Worm (Caenorhabditis elegans) whole organism, mixed stage, embryonic: ENCODE measurements around the gene fipr-11.

Experiments
- ces-1 ChIP-seq: fragments of 150-350 bp; optimal IDR thresholded peaks from 2 replicates; lab custom pipeline; 2014; ENCODE audit warnings: missing biosample characterization, missing genetic modification reagents, missing genetic modification characterization
- elt-3 ChIP-seq: fragments of 150-350 bp; optimal IDR thresholded peaks from 2 replicates; lab custom pipeline; 2014; ENCODE audit warnings: missing biosample characterization, missing genetic modification characterization
- lin-32 ChIP-seq: fragments of 200-800 bp; sonication (Bioruptor generic); optimal IDR thresholded peaks from 2 replicates; lab custom pipeline; 2018; ENCODE audit warnings: mild to moderate bottlenecking, missing genetic modification characterization, missing compliant biosample characterization
- mep-1 ChIP-seq: fragments of 150-350 bp; optimal IDR thresholded peaks from 2 replicates; lab custom pipeline; 2017; ENCODE audit warnings: missing biosample characterization, missing genetic modification reagents, missing genetic modification characterization, inconsistent platforms
- nhr-2 ChIP-seq: fragments of 150-350 bp; optimal IDR thresholded peaks from 2 replicates; lab custom pipeline; 2014; ENCODE audit warnings: missing biosample characterization, missing genetic modification characterization
- nhr-237 ChIP-seq: fragments of 150-350 bp; optimal IDR thresholded peaks from 2 replicates; lab custom pipeline; 2014; ENCODE audit warnings: missing biosample characterization, missing genetic modification characterization
- nhr-28 ChIP-seq: fragments of 150-350 bp; optimal IDR thresholded peaks from 2 replicates; lab custom pipeline; 2014; ENCODE audit warnings: missing biosample characterization, missing genetic modification characterization
- snpc-4 ChIP-seq: fragments of 150-350 bp; optimal IDR thresholded peaks from 2 replicates; lab custom pipeline; 2014; ENCODE audit warnings: missing biosample characterization, missing genetic modification characterization
- unc-39 ChIP-seq: fragments of 150-350 bp; optimal IDR thresholded peaks from 2 replicates; lab custom pipeline; 2014; ENCODE audit warnings: missing biosample characterization, missing genetic modification characterization
- unc-62 ChIP-seq: fragments of 150-350 bp; optimal IDR thresholded peaks from 2 replicates; lab custom pipeline; 2014; ENCODE audit warnings: missing biosample characterization, missing genetic modification reagents, missing genetic modification characterization
- ztf-11 ChIP-seq: fragments of 150-350 bp; optimal IDR thresholded peaks from 2 replicates; lab custom pipeline; 2014; ENCODE audit warnings: missing biosample characterization, missing genetic modification characterization

- no peak for TF ChIP-seq snpc-4
- TF ChIP-seq lin-32 (GFP tag; lab: Kevin White, UChicago), result no peak
- TF ChIP-seq elt-3 (tag; lab: Kevin White, UChicago), result no peak
- no peak for TF ChIP-seq nhr-2 (tag; lab: Kevin White, UChicago)
- no peak for TF ChIP-seq unc-62 (GFP tag; lab: Kevin White, UChicago)
- TF ChIP-seq nhr-237 (tag; lab: Kevin White, UChicago), result no peak
- no peak for TF ChIP-seq ztf-11 (tag; lab: Kevin White, UChicago)
- no peak for TF ChIP-seq unc-39
- no peak for TF ChIP-seq ces-1 (GFP tag; lab: Kevin White, UChicago)
- TF ChIP-seq nhr-28 (tag; lab: Kevin White, UChicago), result no peak
- TF ChIP-seq mep-1 (tag; lab: Kevin White, UChicago), result no peak
Measured at ce11 chrV:9944093-9944492, 38.1 kb upstream of the fipr-11 start, which contains the start of gene sre-28.
